Worm (Caenorhabditis elegans) whole organism, L4 larva: Measurements from ENCODE around the gene nsy-4.

ENCODE experiments used
- F49E8.2 ChIP-seq: sonication (generic microtip); optimal IDR thresholded peaks from 2 replicates; lab custom pipeline; 2016; ENCODE audit warnings: missing compliant biosample characterization, mild to moderate bottlenecking, missing genetic modification characterization, borderline replicate concordance
- R02D3.7 ChIP-seq: fragments of 150-350 bp; sonication (generic microtip); optimal IDR thresholded peaks from 3 replicates; lab custom pipeline; 2014; ENCODE audit warnings: missing biosample characterization, missing genetic modification characterization
- T20F7.1 ChIP-seq: fragments of 200-800 bp; sonication (Bioruptor generic); optimal IDR thresholded peaks from 2 replicates; lab custom pipeline; 2018; ENCODE audit warnings: mild to moderate bottlenecking, missing genetic modification characterization, missing compliant biosample characterization
- Y105C5A.15 ChIP-seq: fragments of 200-800 bp; sonication (Bioruptor generic); IDR thresholded peaks from 2 replicates; pipeline ENCODE4 v1.3.6; 2022; ENCODE audit warnings: missing genetic modification characterization, missing compliant biosample characterization
- aha-1 ChIP-seq: fragments of 150-350 bp; peaks from one replicate; lab custom pipeline; 2014; ENCODE audit warnings: missing biosample characterization, missing genetic modification characterization
- ama-1 ChIP-seq: fragments of 150-350 bp; optimal IDR thresholded peaks from 2 replicates; lab custom pipeline; 2014; ENCODE audit warnings: inconsistent platforms, mixed read lengths
- ceh-28 ChIP-seq: fragments of 150-350 bp; optimal IDR thresholded peaks from 2 replicates; lab custom pipeline; 2014; ENCODE audit warnings: missing biosample characterization, missing genetic modification reagents, missing genetic modification characterization
- ces-1 ChIP-seq: fragments of 150-350 bp; sonication (generic microtip); optimal IDR thresholded peaks from 4 replicates; lab custom pipeline; 2014; ENCODE audit warnings: missing biosample characterization, missing genetic modification reagents, missing genetic modification characterization
- ctbp-1 ChIP-seq: fragments of 200-800 bp; sonication (Bioruptor generic); IDR thresholded peaks from 2 replicates; pipeline ENCODE4 v1.3.6; 2022; ENCODE audit warnings: missing genetic modification reagents, missing genetic modification characterization, missing compliant biosample characterization
- daf-16 ChIP-seq, 3 experiments: sonication (generic microtip); optimal IDR thresholded peaks; 2 replicates each; lab custom pipeline; 2016 to 2017; ENCODE audit warnings: missing genetic modification characterization in 3 of 3, missing genetic modification reagents in 3 of 3, mild to moderate bottlenecking in 2 of 3, missing compliant biosample characterization in 2 of 3, missing biosample characterization in 1 of 3, moderate library complexity in 1 of 3
- dmd-6 ChIP-seq: fragments of 200-800 bp; sonication (Bioruptor generic); IDR thresholded peaks from 2 replicates; pipeline ENCODE4 v1.3.6; 2022; ENCODE audit warnings: missing genetic modification reagents, missing genetic modification characterization, missing compliant biosample characterization
- dve-1 ChIP-seq: sonication (generic microtip); optimal IDR thresholded peaks from 2 replicates; lab custom pipeline; 2017; ENCODE audit warnings: antibody characterized with exemption, mild to moderate bottlenecking, missing genetic modification characterization, missing compliant biosample characterization; ENCODE audit not compliant: insufficient read depth
- egl-27 ChIP-seq: sonication (generic microtip); optimal IDR thresholded peaks from 3 replicates; lab custom pipeline; 2017; ENCODE audit warnings: missing biosample characterization, missing genetic modification reagents, missing genetic modification characterization
- hlh-11 ChIP-seq: fragments of 200-800 bp; sonication (Bioruptor generic); optimal IDR thresholded peaks from 2 replicates; lab custom pipeline; 2018; ENCODE audit warnings: mild to moderate bottlenecking, missing genetic modification characterization, missing compliant biosample characterization
- hlh-30 ChIP-seq: sonication (generic microtip); optimal IDR thresholded peaks from 2 replicates; lab custom pipeline; 2017; ENCODE audit warnings: antibody characterized with exemption, mild to moderate bottlenecking, missing genetic modification characterization, missing compliant biosample characterization; ENCODE audit not compliant: insufficient read depth
- hmg-1.1 ChIP-seq: fragments of 200-800 bp; sonication (Bioruptor generic); IDR thresholded peaks from 2 replicates; pipeline ENCODE4 v1.3.6; 2022; ENCODE audit warnings: missing genetic modification reagents, missing genetic modification characterization, missing compliant biosample characterization
- lim-7 ChIP-seq: fragments of 200-800 bp; sonication (Bioruptor generic); IDR thresholded peaks from 2 replicates; pipeline ENCODE4 v1.3.6; 2022; ENCODE audit warnings: missing genetic modification characterization, missing compliant biosample characterization
- lin-1 ChIP-seq: fragments of 200-800 bp; sonication (Bioruptor generic); IDR thresholded peaks from 2 replicates; pipeline ENCODE4 v1.3.6; 2022; ENCODE audit warnings: missing genetic modification reagents, missing genetic modification characterization, missing compliant biosample characterization
- mdl-1 ChIP-seq, 2 experiments: fragments of 150-350 bp in 1 of 2; sonication (generic microtip) in 1 of 2; optimal IDR thresholded peaks; 2 replicates each; lab custom pipeline; 2014 to 2017; ENCODE audit warnings: missing biosample characterization in 2 of 2, missing genetic modification characterization in 2 of 2
- mdt-29 ChIP-seq: fragments of 200-800 bp; sonication (Bioruptor generic); IDR thresholded peaks from 2 replicates; pipeline ENCODE4 v1.3.6; 2022; ENCODE audit warnings: missing genetic modification reagents, missing genetic modification characterization, missing compliant biosample characterization
- mep-1 ChIP-seq: fragments of 150-350 bp; sonication (generic microtip); optimal IDR thresholded peaks from 3 replicates; lab custom pipeline; 2014; ENCODE audit warnings: missing biosample characterization, missing genetic modification characterization
- mes-2 ChIP-seq: sonication (generic microtip); optimal IDR thresholded peaks from 2 replicates; lab custom pipeline; 2016; ENCODE audit warnings: missing genotype, mild to moderate bottlenecking, missing genetic modification characterization, missing compliant biosample characterization; ENCODE audit not compliant: poor library complexity, severe bottlenecking
- mxl-2 ChIP-seq: fragments of 200-800 bp; sonication (Bioruptor generic); conservative IDR thresholded peaks from 2 replicates; pipeline ENCODE4 v1.3.6; 2022; ENCODE audit warnings: missing genetic modification reagents, missing genetic modification characterization, missing compliant biosample characterization
- mxl-3 ChIP-seq: fragments of 200-800 bp; sonication (Bioruptor generic); optimal IDR thresholded peaks from 2 replicates; lab custom pipeline; 2018; ENCODE audit warnings: mild to moderate bottlenecking, missing genetic modification characterization, missing compliant biosample characterization
- nhr-11 ChIP-seq: fragments of 150-350 bp; optimal IDR thresholded peaks from 2 replicates; lab custom pipeline; 2014; ENCODE audit warnings: missing biosample characterization, missing genetic modification characterization
- nhr-25 ChIP-seq: sonication (generic microtip); optimal IDR thresholded peaks from 2 replicates; lab custom pipeline; 2017; ENCODE audit warnings: missing genetic modification characterization, mild to moderate bottlenecking, missing compliant biosample characterization, antibody characterized with exemption, moderate library complexity, borderline replicate concordance; ENCODE audit not compliant: insufficient read depth
- nhr-28 ChIP-seq: fragments of 150-350 bp; optimal IDR thresholded peaks from 2 replicates; lab custom pipeline; 2014; ENCODE audit warnings: missing biosample characterization, missing genetic modification characterization
- nhr-76 ChIP-seq: fragments of 150-350 bp; optimal IDR thresholded peaks from 2 replicates; lab custom pipeline; 2014; ENCODE audit warnings: missing biosample characterization, missing genetic modification characterization
- nhr-77 ChIP-seq: fragments of 150-350 bp; optimal IDR thresholded peaks from 2 replicates; lab custom pipeline; 2014; ENCODE audit warnings: missing biosample characterization, missing genetic modification characterization
- pha-4 ChIP-seq, 2 experiments: fragments of 150-350 bp in 1 of 2; fragments of 200-800 bp in 1 of 2; sonication (Bioruptor generic) in 1 of 2; IDR thresholded peaks in 1 of 2; optimal IDR thresholded peaks in 1 of 2; 2 replicates each; pipeline versions ENCODE4 v1.3.6 to Lab custom; 2014 to 2022; ENCODE audit warnings: missing genetic modification characterization in 2 of 2, missing genetic modification reagents in 2 of 2, missing biosample characterization in 1 of 2, missing compliant biosample characterization in 1 of 2
- php-3 ChIP-seq: fragments of 200-800 bp; sonication (Bioruptor generic); IDR thresholded peaks from 2 replicates; pipeline ENCODE4 v1.3.6; 2022; ENCODE audit warnings: missing genetic modification reagents, missing genetic modification characterization, missing compliant biosample characterization
- pqm-1 ChIP-seq: sonication (generic microtip); optimal IDR thresholded peaks from 2 replicates; lab custom pipeline; 2017; ENCODE audit warnings: missing biosample characterization, missing genetic modification characterization
- sdz-12 ChIP-seq: fragments of 200-800 bp; sonication (Bioruptor generic); optimal IDR thresholded peaks from 2 replicates; lab custom pipeline; 2018; ENCODE audit warnings: mild to moderate bottlenecking, missing genetic modification characterization, missing compliant biosample characterization
- set-16 ChIP-seq: fragments of 200-800 bp; sonication (Bioruptor generic); IDR thresholded peaks from 2 replicates; pipeline ENCODE4 v1.3.6; 2022; ENCODE audit warnings: missing genetic modification reagents, missing genetic modification characterization, missing compliant biosample characterization
- tra-1 ChIP-seq: fragments of 200-800 bp; sonication (Bioruptor generic); IDR thresholded peaks from 2 replicates; pipeline ENCODE4 v1.3.6; 2022; ENCODE audit warnings: missing genetic modification reagents, missing genetic modification characterization, missing compliant biosample characterization
- unc-130 ChIP-seq: sonication (generic microtip); optimal IDR thresholded peaks from 2 replicates; lab custom pipeline; 2016; ENCODE audit warnings: missing genetic modification reagents, missing genetic modification characterization, missing compliant biosample characterization
- unc-62 ChIP-seq, 3 experiments: fragments of 150-350 bp in 1 of 3; sonication (generic microtip); optimal IDR thresholded peaks in 2 of 3; peaks in 1 of 3; 1 replicate in 1 of 3; 2 replicates in 2 of 3; lab custom pipeline; 2014 to 2017; ENCODE audit warnings: missing biosample characterization in 3 of 3, missing genetic modification characterization in 3 of 3, missing genetic modification reagents in 3 of 3, missing genotype in 1 of 3
- zip-2 ChIP-seq: fragments of 150-350 bp; optimal IDR thresholded peaks from 2 replicates; lab custom pipeline; 2014; ENCODE audit warnings: missing biosample characterization, missing genetic modification characterization

The nsy-4 gene

ce11 chrIV:2281353-2281976, 41.6 kb upstream of the nsy-4 start (continued):
- TF ChIP-seq php-3 (GFP tag; lab: Robert Waterston, UW) (0 out of 2 replicates have a peak, but pooled peaks have one; percentile 44), dmd-6 (GFP tag; lab: Robert Waterston, UW) (peak; percentile 50), aha-1 (peak; percentile 99), daf-16 (GFP tag; optimal IDR thresholded peaks at IDR 0.05; lab: Kevin White, UChicago) (no peak), daf-16 (tag; optimal IDR thresholded peaks at IDR 0.05; lab: Kevin White, UChicago) (peak; percentile 85), zip-2 (tag; lab: Kevin White, UChicago) (peak; percentile 13), sdz-12 (GFP tag; lab: Kevin White, UChicago) (no peak), nhr-77 (tag; lab: Kevin White, UChicago) (peak; percentile 77), mdl-1 (tag; optimal IDR thresholded peaks at IDR 0.05; lab: Kevin White, UChicago) (peak in 1 of 2 experiments; percentile 29), hlh-30 (peak; percentile 87), T20F7.1 (GFP tag; lab: Kevin White, UChicago) (peak; percentile 45)

ce11 chrIV:2284462-2285047, 38.5 kb upstream of the nsy-4 start:
- no peak for TF ChIP-seq ctbp-1
- TF ChIP-seq mxl-2 (GFP tag; lab: Robert Waterston, UW), result no peak
- TF ChIP-seq pqm-1, result peak; percentile 88
- TF ChIP-seq dmd-6 (GFP tag; lab: Robert Waterston, UW), result peak; percentile 79
- no peak for TF ChIP-seq pha-4 (GFP tag; IDR thresholded peaks at IDR 0.05; lab: Robert Waterston, UW)
- TF ChIP-seq pha-4 (tag; optimal IDR thresholded peaks at IDR 0.05; lab: Kevin White, UChicago), result no peak
- no peak for TF ChIP-seq daf-16 (GFP tag; optimal IDR thresholded peaks at IDR 0.05; lab: Kevin White, UChicago)
- TF ChIP-seq daf-16 (tag; optimal IDR thresholded peaks at IDR 0.05; lab: Kevin White, UChicago), result peak; percentile 41
- peak; percentile 27 for TF ChIP-seq mes-2 (tag; lab: Kevin White, UChicago)
- peak; percentile 34; the same call in 1 of the 2 replicates for TF ChIP-seq set-16 (GFP tag; lab: Robert Waterston, UW)
- no peak for TF ChIP-seq mdt-29 (GFP tag; lab: Robert Waterston, UW)
- TF ChIP-seq hlh-30, result peak; percentile 37
- no peak for TF ChIP-seq egl-27
- TF ChIP-seq Y105C5A.15 (GFP tag; lab: Robert Waterston, UW), result no peak
- 0 out of 2 replicates have a peak, but pooled peaks have one; percentile 25 for TF ChIP-seq php-3 (GFP tag; lab: Robert Waterston, UW)
- TF ChIP-seq dve-1 (tag; lab: Kevin White, UChicago), result peak; percentile 57
- no peak for TF ChIP-seq nhr-25 (tag; lab: Kevin White, UChicago)
- 0 out of 2 replicates have a peak, but pooled peaks have one; percentile 21 for TF ChIP-seq hmg-1.1 (GFP tag; lab: Robert Waterston, UW)
- TF ChIP-seq F49E8.2 (tag; lab: Kevin White, UChicago), result no peak
- peak; percentile 50 for TF ChIP-seq mxl-3
- TF ChIP-seq lin-1, result peak; percentile 71; the same call in 1 of the 2 replicates
- no peak for TF ChIP-seq ces-1
- peak; percentile 77 for TF ChIP-seq nhr-28 (tag; lab: Kevin White, UChicago)
- no peak for TF ChIP-seq tra-1 (GFP tag; lab: Robert Waterston, UW)
- no peak for TF ChIP-seq R02D3.7
- peak; percentile 41 for TF ChIP-seq nhr-77 (tag; lab: Kevin White, UChicago)
- TF ChIP-seq hlh-11 (tag; lab: Kevin White, UChicago), result peak; percentile 66

ce11 chrIV:2292119-2292518, 31.0 kb upstream of the nsy-4 start:
- no peak for TF ChIP-seq lim-7 (GFP tag; lab: Robert Waterston, UW)
- no peak for TF ChIP-seq ceh-28 (tag; lab: Kevin White, UChicago)
- no peak for TF ChIP-seq mep-1
- TF ChIP-seq unc-130 (GFP tag; lab: Kevin White, UChicago), result no peak
- TF ChIP-seq nhr-76 (tag; lab: Kevin White, UChicago), result no peak
- TF ChIP-seq mes-2 (tag; lab: Kevin White, UChicago), result no peak
- TF ChIP-seq unc-62 (GFP tag; optimal IDR thresholded peaks at IDR 0.05 in 1 of 2; lab: Kevin White, UChicago), result no peak
- TF ChIP-seq unc-62 (tag; optimal IDR thresholded peaks at IDR 0.05; lab: Kevin White, UChicago), result no peak
- TF ChIP-seq ama-1 (lab: Kevin White, UChicago), result no peak
- no peak for TF ChIP-seq ctbp-1
- no peak for TF ChIP-seq nhr-11 (tag; lab: Kevin White, UChicago)
